Worm (Caenorhabditis elegans) whole organism, young adult: ENCODE measurements around the gene let-765.

Experiments used
- B0261.1 ChIP-seq: sonication (generic microtip); optimal IDR thresholded peaks from 2 replicates; lab custom pipeline; 2016; ENCODE audit warnings: mild to moderate bottlenecking, missing genetic modification characterization, moderate library complexity, missing compliant biosample characterization
- D2030.7 ChIP-seq: fragments of 200-800 bp; sonication (Bioruptor generic); IDR thresholded peaks from 2 replicates; pipeline ENCODE4 v1.3.6; 2022; ENCODE audit warnings: missing genetic modification reagents, missing genetic modification characterization, missing compliant biosample characterization
- F22D6.2 ChIP-seq: sonication (generic microtip); optimal IDR thresholded peaks from 2 replicates; lab custom pipeline; 2016; ENCODE audit warnings: mild to moderate bottlenecking, missing genetic modification characterization, missing compliant biosample characterization
- F23B12.7 ChIP-seq: sonication (generic microtip); optimal IDR thresholded peaks from 2 replicates; lab custom pipeline; 2017; ENCODE audit warnings: missing genetic modification characterization, mild to moderate bottlenecking, missing compliant biosample characterization, antibody characterized with exemption, moderate library complexity; ENCODE audit not compliant: insufficient read depth
- F37B4.10 ChIP-seq: fragments of 200-800 bp; sonication (Bioruptor generic); IDR thresholded peaks from 2 replicates; pipeline ENCODE4 v1.3.6; 2022; ENCODE audit warnings: missing genetic modification characterization, missing compliant biosample characterization
- F49E8.2 ChIP-seq: sonication (generic microtip); optimal IDR thresholded peaks from 3 replicates; lab custom pipeline; 2017; ENCODE audit warnings: missing genetic modification characterization, mild to moderate bottlenecking, missing compliant biosample characterization, antibody characterized with exemption, moderate library complexity; ENCODE audit not compliant: insufficient read depth
- K12H6.12 ChIP-seq: fragments of 200-800 bp; sonication (Bioruptor generic); optimal IDR thresholded peaks from 2 replicates; lab custom pipeline; 2018; ENCODE audit warnings: mild to moderate bottlenecking, missing genetic modification characterization, missing compliant biosample characterization
- T07F8.4 ChIP-seq: sonication (generic microtip); optimal IDR thresholded peaks from 2 replicates; lab custom pipeline; 2016; ENCODE audit warnings: mild to moderate bottlenecking, missing genetic modification characterization, moderate library complexity, missing compliant biosample characterization
- T26A5.8 ChIP-seq: sonication (generic microtip); optimal IDR thresholded peaks from 2 replicates; lab custom pipeline; 2016; ENCODE audit warnings: missing genetic modification characterization, missing compliant biosample characterization
- Y67H2A.10 ChIP-seq: fragments of 200-800 bp; sonication (Bioruptor generic); conservative IDR thresholded peaks from 2 replicates; pipeline ENCODE4 v1.3.6; 2022; ENCODE audit warnings: missing genetic modification reagents, missing genetic modification characterization, missing compliant biosample characterization
- Y79H2A.3 ChIP-seq: fragments of 200-800 bp; sonication (Bioruptor generic); conservative IDR thresholded peaks from 2 replicates; pipeline ENCODE4 v1.3.6; 2022; ENCODE audit warnings: missing genetic modification reagents, missing genetic modification characterization, missing compliant biosample characterization
- attf-3 ChIP-seq: fragments of 200-800 bp; sonication (Bioruptor generic); conservative IDR thresholded peaks from 2 replicates; pipeline ENCODE4 v1.3.6; 2022; ENCODE audit warnings: missing genetic modification reagents, missing genetic modification characterization, missing compliant biosample characterization
- attf-6 ChIP-seq: fragments of 200-800 bp; sonication (Bioruptor generic); IDR thresholded peaks from 2 replicates; pipeline ENCODE4 v1.3.6; 2022; ENCODE audit warnings: missing genetic modification reagents, missing genetic modification characterization, missing compliant biosample characterization
- bed-1 ChIP-seq: fragments of 200-800 bp; sonication (Bioruptor generic); IDR thresholded peaks from 2 replicates; pipeline ENCODE4 v1.3.6; 2022; ENCODE audit warnings: missing genetic modification reagents, missing genetic modification characterization, missing compliant biosample characterization
- ccch-3 ChIP-seq: fragments of 200-800 bp; sonication (Bioruptor generic); optimal IDR thresholded peaks from 2 replicates; lab custom pipeline; 2018; ENCODE audit warnings: mild to moderate bottlenecking, missing genetic modification characterization, missing compliant biosample characterization
- cebp-2 ChIP-seq: fragments of 200-800 bp; sonication (Bioruptor generic); IDR thresholded peaks from 2 replicates; pipeline ENCODE4 v1.3.6; 2022; ENCODE audit warnings: missing genetic modification characterization, missing compliant biosample characterization
- ceh-40 ChIP-seq: fragments of 200-800 bp; sonication (Bioruptor generic); IDR thresholded peaks from 2 replicates; pipeline ENCODE4 v1.3.6; 2022; ENCODE audit warnings: missing genetic modification characterization, missing compliant biosample characterization
- ceh-91 ChIP-seq: fragments of 200-800 bp; sonication (Bioruptor generic); IDR thresholded peaks from 2 replicates; pipeline ENCODE4 v1.3.6; 2022; ENCODE audit warnings: missing genetic modification reagents, missing genetic modification characterization, missing compliant biosample characterization
- chd-7 ChIP-seq: sonication (generic microtip); optimal IDR thresholded peaks from 2 replicates; lab custom pipeline; 2016; ENCODE audit warnings: mild to moderate bottlenecking, missing genetic modification characterization, moderate library complexity, missing compliant biosample characterization
- dpff-1 ChIP-seq: sonication (generic microtip); optimal IDR thresholded peaks from 2 replicates; lab custom pipeline; 2017; ENCODE audit warnings: mild to moderate bottlenecking, missing genetic modification characterization, missing compliant biosample characterization
- efl-1 ChIP-seq: fragments of 150-350 bp; optimal IDR thresholded peaks from 2 replicates; lab custom pipeline; 2014; ENCODE audit warnings: missing biosample characterization, missing genetic modification reagents, missing genetic modification characterization
- egl-18 ChIP-seq: fragments of 200-800 bp; sonication (Bioruptor generic); IDR thresholded peaks from 2 replicates; pipeline ENCODE4 v1.3.6; 2022; ENCODE audit warnings: missing genetic modification reagents, missing genetic modification characterization, missing compliant biosample characterization
- fkh-3 ChIP-seq: sonication (generic microtip); optimal IDR thresholded peaks from 2 replicates; lab custom pipeline; 2016; ENCODE audit warnings: mild to moderate bottlenecking, missing genetic modification characterization, missing compliant biosample characterization
- gei-17 ChIP-seq: fragments of 200-800 bp; sonication (Bioruptor generic); optimal IDR thresholded peaks from 2 replicates; lab custom pipeline; 2018; ENCODE audit warnings: mild to moderate bottlenecking, missing genetic modification characterization, missing compliant biosample characterization
- hlh-12 ChIP-seq: sonication (generic microtip); optimal IDR thresholded peaks from 2 replicates; lab custom pipeline; 2016; ENCODE audit warnings: missing genetic modification characterization, missing compliant biosample characterization
- let-607 ChIP-seq, 2 experiments: fragments of 200-800 bp in 1 of 2; sonication (Bioruptor generic) in 1 of 2; sonication (generic microtip) in 1 of 2; optimal IDR thresholded peaks; 2 replicates each; lab custom pipeline; 2016 to 2018; ENCODE audit warnings: mild to moderate bottlenecking in 2 of 2, missing compliant biosample characterization in 2 of 2, missing genetic modification characterization in 2 of 2, moderate library complexity in 2 of 2, missing genotype in 1 of 2
- lin-35 ChIP-seq, 3 experiments: fragments of 150-350 bp in 2 of 3; sonication (generic microtip) in 1 of 3; optimal IDR thresholded peaks; 2 replicates each; lab custom pipeline; 2014 to 2018; ENCODE audit warnings: missing biosample characterization in 3 of 3, missing genetic modification characterization in 3 of 3, missing genetic modification reagents in 3 of 3
- madf-3 ChIP-seq: fragments of 200-800 bp; sonication (Bioruptor generic); IDR thresholded peaks from 2 replicates; pipeline ENCODE4 v1.3.6; 2022; ENCODE audit warnings: missing genetic modification reagents, missing genetic modification characterization, missing compliant biosample characterization
- madf-6 ChIP-seq: fragments of 200-800 bp; sonication (Bioruptor generic); IDR thresholded peaks from 2 replicates; pipeline ENCODE4 v1.3.6; 2022; ENCODE audit warnings: missing genetic modification reagents, missing genetic modification characterization, missing compliant biosample characterization
- madf-8 ChIP-seq: fragments of 200-800 bp; sonication (Bioruptor generic); conservative IDR thresholded peaks from 2 replicates; pipeline ENCODE4 v1.3.6; 2022; ENCODE audit warnings: missing genetic modification reagents, missing genetic modification characterization, missing compliant biosample characterization
- mcd-1 ChIP-seq: fragments of 200-800 bp; sonication (Bioruptor generic); IDR thresholded peaks from 2 replicates; pipeline ENCODE4 v1.3.6; 2022; ENCODE audit warnings: missing genetic modification reagents, missing genetic modification characterization, missing compliant biosample characterization
- mes-4 ChIP-seq: sonication (generic microtip); optimal IDR thresholded peaks from 2 replicates; lab custom pipeline; 2016; ENCODE audit warnings: missing genotype, missing genetic modification characterization, missing compliant biosample characterization
- nfya-2 ChIP-seq: fragments of 200-800 bp; sonication (Bioruptor generic); IDR thresholded peaks from 2 replicates; pipeline ENCODE4 v1.3.6; 2022; ENCODE audit warnings: missing genetic modification reagents, missing genetic modification characterization, missing compliant biosample characterization
- nfyb-1 ChIP-seq: fragments of 200-800 bp; sonication (Bioruptor generic); IDR thresholded peaks from 2 replicates; pipeline ENCODE4 v1.3.6; 2022; ENCODE audit warnings: missing genetic modification reagents, missing genetic modification characterization, missing compliant biosample characterization
- nhr-27 ChIP-seq: fragments of 200-800 bp; sonication (Bioruptor generic); optimal IDR thresholded peaks from 2 replicates; lab custom pipeline; 2018; ENCODE audit warnings: mild to moderate bottlenecking, missing genetic modification characterization, moderate library complexity, missing compliant biosample characterization
- pbrm-1 ChIP-seq: fragments of 200-800 bp; sonication (Bioruptor generic); IDR thresholded peaks from 2 replicates; pipeline ENCODE4 v1.3.6; 2022; ENCODE audit warnings: missing genetic modification reagents, missing genetic modification characterization, missing compliant biosample characterization
- pha-4 ChIP-seq: fragments of 150-350 bp; sonication (generic microtip); optimal IDR thresholded peaks from 2 replicates; lab custom pipeline; 2014; ENCODE audit warnings: missing biosample characterization, missing genetic modification reagents, missing genetic modification characterization
- rec-8 ChIP-seq, 2 experiments: sonication (generic microtip); optimal IDR thresholded peaks; 2 replicates each; lab custom pipeline; 2016; ENCODE audit warnings: mild to moderate bottlenecking in 2 of 2, missing genetic modification characterization in 2 of 2, missing genetic modification reagents in 2 of 2, missing genotype in 2 of 2, missing biosample characterization in 1 of 2, missing compliant biosample characterization in 1 of 2, moderate library complexity in 1 of 2
- repo-1 ChIP-seq: sonication (generic microtip); optimal IDR thresholded peaks from 2 replicates; lab custom pipeline; 2017; ENCODE audit warnings: mild to moderate bottlenecking, missing genetic modification characterization, missing compliant biosample characterization
- sea-2 ChIP-seq: fragments of 200-800 bp; sonication (Bioruptor generic); IDR thresholded peaks from 2 replicates; pipeline ENCODE4 v1.3.6; 2022; ENCODE audit warnings: missing genetic modification characterization, missing compliant biosample characterization
- snpc-1.1 ChIP-seq: sonication (generic microtip); optimal IDR thresholded peaks from 2 replicates; lab custom pipeline; 2017; ENCODE audit warnings: missing genetic modification characterization, mild to moderate bottlenecking, missing compliant biosample characterization, antibody characterized with exemption, moderate library complexity, missing genotype, missing genetic modification reagents; ENCODE audit not compliant: insufficient read depth
- snpc-1.3 ChIP-seq: sonication (generic microtip); optimal IDR thresholded peaks from 2 replicates; lab custom pipeline; 2017; ENCODE audit warnings: missing genetic modification characterization, mild to moderate bottlenecking, missing compliant biosample characterization, antibody characterized with exemption, moderate library complexity, missing genotype, missing genetic modification reagents; ENCODE audit not compliant: insufficient read depth
- snpc-4 ChIP-seq, 5 experiments: fragments of 150-350 bp in 1 of 5; sonication (generic microtip) in 4 of 5; optimal IDR thresholded peaks; 2 replicates each; lab custom pipeline; 2014 to 2018; ENCODE audit warnings: missing genetic modification characterization in 5 of 5, missing biosample characterization in 3 of 5, antibody characterized with exemption in 2 of 5, mild to moderate bottlenecking in 2 of 5, missing compliant biosample characterization in 2 of 5, missing genotype in 2 of 5, moderate library complexity in 2 of 5, missing genetic modification reagents in 1 of 5
- somi-1 ChIP-seq: fragments of 200-800 bp; sonication (Bioruptor generic); optimal IDR thresholded peaks from 2 replicates; lab custom pipeline; 2018; ENCODE audit warnings: mild to moderate bottlenecking, missing genetic modification characterization, missing compliant biosample characterization
- sptf-2 ChIP-seq: fragments of 200-800 bp; sonication (Bioruptor generic); optimal IDR thresholded peaks from 2 replicates; lab custom pipeline; 2018; ENCODE audit warnings: mild to moderate bottlenecking, missing genetic modification characterization, missing compliant biosample characterization
- ztf-22 ChIP-seq: fragments of 200-800 bp; sonication (Bioruptor generic); optimal IDR thresholded peaks from 2 replicates; lab custom pipeline; 2018; ENCODE audit warnings: mild to moderate bottlenecking, missing genetic modification characterization, moderate library complexity, missing compliant biosample characterization
- ztf-25 ChIP-seq: fragments of 200-800 bp; sonication (Bioruptor generic); IDR thresholded peaks from 2 replicates; pipeline ENCODE4 v1.3.6; 2022; ENCODE audit warnings: missing genetic modification reagents, missing genetic modification characterization, missing compliant biosample characterization

let-765 gene

DNA sequence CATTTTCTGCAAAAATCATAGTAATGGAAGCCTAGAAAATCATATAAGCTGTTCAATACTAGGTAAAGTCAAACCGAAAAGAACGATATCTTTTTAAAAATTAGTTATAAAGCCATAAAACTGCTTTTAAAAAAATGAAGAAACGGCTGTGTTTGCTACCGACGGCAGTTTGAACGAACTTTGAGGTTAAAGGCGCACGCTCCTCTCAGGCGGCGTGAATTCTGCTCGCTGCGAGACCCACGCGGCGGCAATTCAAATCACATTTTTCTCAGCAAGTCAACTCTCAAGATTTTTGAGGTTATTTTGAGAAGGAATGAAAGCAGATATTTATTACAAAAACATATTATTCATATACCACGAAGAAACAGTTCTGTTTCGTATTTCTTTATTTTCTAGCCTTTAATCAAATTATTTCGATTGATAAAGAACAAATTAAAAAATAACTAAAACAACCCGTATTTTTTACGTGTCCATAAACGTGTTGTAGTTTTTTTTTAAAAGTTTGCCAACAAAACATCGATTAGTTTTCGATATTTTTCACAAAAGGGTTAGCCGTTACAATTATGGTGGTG is 7.2 kb upstream of the let-765 start, which contains the start of the genes mdh-2 and F20H11.4 (continued):
- TF ChIP-seq gei-17 (GFP tag; lab: Kevin White, UChicago) (no peak), T26A5.8 (tag; lab: Kevin White, UChicago) (no peak), repo-1 (tag; lab: Kevin White, UChicago) (no peak), F37B4.10 (GFP tag; lab: Robert Waterston, UW) (no peak), lin-35 (GFP tag; optimal IDR thresholded peaks at IDR 0.05; lab: Kevin White, UChicago) (peak; percentile 22 to 89 (median 40)), ceh-40 (GFP tag; lab: Robert Waterston, UW) (no peak), let-607 (tag; optimal IDR thresholded peaks at IDR 0.05; lab: Kevin White, UChicago) (peak in 1 of 2 experiments; percentile 17), madf-8 (GFP tag; lab: Robert Waterston, UW) (peak; percentile 12; the same call in 1 of the 2 replicates), F49E8.2 (tag; lab: Kevin White, UChicago) (peak; percentile 56), sea-2 (no peak), fkh-3 (no peak), efl-1 (peak; percentile 92), bed-1 (GFP tag; lab: Robert Waterston, UW) (no peak), nfya-2 (GFP tag; lab: Robert Waterston, UW) (no peak), madf-3 (no peak), F22D6.2 (no peak), sptf-2 (GFP tag; lab: Kevin White, UChicago) (no peak), B0261.1 (tag; lab: Kevin White, UChicago) (no peak), T07F8.4 (tag; lab: Kevin White, UChicago) (no peak), snpc-1.3 (tag; lab: Kevin White, UChicago) (peak; percentile 53), Y67H2A.10 (no peak), chd-7 (no peak), attf-6 (GFP tag; lab: Robert Waterston, UW) (no peak), ztf-25 (GFP tag; lab: Robert Waterston, UW) (no peak), ztf-22 (GFP tag; lab: Kevin White, UChicago) (no peak), ceh-91 (GFP tag; lab: Robert Waterston, UW) (peak; percentile 44; the same call in 1 of the 2 replicates), pha-4 (tag; lab: Kevin White, UChicago) (no peak), madf-6 (GFP tag; lab: Robert Waterston, UW) (peak; percentile 76), nfyb-1 (GFP tag; lab: Robert Waterston, UW) (peak; percentile 52; the same call in 1 of the 2 replicates), attf-3 (no peak), egl-18 (no peak), snpc-1.1 (tag; lab: Kevin White, UChicago) (no peak), Y79H2A.3 (GFP tag; lab: Robert Waterston, UW) (no peak), mes-4 (no peak), snpc-4 (GFP tag; optimal IDR thresholded peaks at IDR 0.05; lab: Kevin White, UChicago) (no peak), snpc-4 (tag; optimal IDR thresholded peaks at IDR 0.05; lab: Kevin White, UChicago) (no peak), F23B12.7 (peak; percentile 81), mcd-1 (GFP tag; lab: Robert Waterston, UW) (peak; percentile 70), somi-1 (GFP tag; lab: Kevin White, UChicago) (no peak), pbrm-1 (peak; percentile 42; the same call in 1 of the 2 replicates), hlh-12 (tag; lab: Kevin White, UChicago) (no peak), ccch-3 (GFP tag; lab: Kevin White, UChicago) (no peak), cebp-2 (no peak), D2030.7 (peak; percentile 43; the same call in 1 of the 2 replicates), K12H6.12 (no peak), rec-8 (tag; optimal IDR thresholded peaks at IDR 0.05; lab: Kevin White, UChicago) (no peak), nhr-27 (no peak), dpff-1 (tag; lab: Kevin White, UChicago) (no peak)
